Worm (Caenorhabditis elegans) whole organism, L4 larva: Measurements from ENCODE around the gene srsx-33.

ENCODE experiments used
- F10B5.3 ChIP-seq: sonication (generic microtip); optimal IDR thresholded peaks from 2 replicates; lab custom pipeline; 2016; ENCODE audit warnings: mild to moderate bottlenecking, missing genetic modification characterization, missing compliant biosample characterization
- Y5F2A.4 ChIP-seq: fragments of 200-800 bp; sonication (Bioruptor generic); optimal IDR thresholded peaks from 2 replicates; lab custom pipeline; 2018; ENCODE audit warnings: mild to moderate bottlenecking, missing genetic modification characterization, missing compliant biosample characterization
- ceh-20 ChIP-seq: fragments of 200-800 bp; sonication (Bioruptor generic); IDR thresholded peaks from 2 replicates; pipeline ENCODE4 v1.3.6; 2022; ENCODE audit warnings: missing genetic modification reagents, missing genetic modification characterization, missing compliant biosample characterization
- ceh-28 ChIP-seq: fragments of 150-350 bp; optimal IDR thresholded peaks from 2 replicates; lab custom pipeline; 2014; ENCODE audit warnings: missing biosample characterization, missing genetic modification reagents, missing genetic modification characterization
- ceh-44 ChIP-seq: fragments of 200-800 bp; sonication (Bioruptor generic); IDR thresholded peaks from 2 replicates; pipeline ENCODE4 v1.3.6; 2022; ENCODE audit warnings: missing genetic modification reagents, missing genetic modification characterization, missing compliant biosample characterization
- ces-1 ChIP-seq: fragments of 150-350 bp; sonication (generic microtip); optimal IDR thresholded peaks from 4 replicates; lab custom pipeline; 2014; ENCODE audit warnings: missing biosample characterization, missing genetic modification reagents, missing genetic modification characterization
- daf-12 ChIP-seq: fragments of 150-350 bp; optimal IDR thresholded peaks from 2 replicates; lab custom pipeline; 2014; ENCODE audit warnings: missing biosample characterization, missing genetic modification reagents, missing genetic modification characterization
- daf-16 ChIP-seq, 3 experiments: sonication (generic microtip); optimal IDR thresholded peaks; 2 replicates each; lab custom pipeline; 2016 to 2017; ENCODE audit warnings: missing genetic modification characterization in 3 of 3, missing genetic modification reagents in 3 of 3, mild to moderate bottlenecking in 2 of 3, missing compliant biosample characterization in 2 of 3, missing biosample characterization in 1 of 3, moderate library complexity in 1 of 3
- daf-19 ChIP-seq: fragments of 200-800 bp; sonication (Bioruptor generic); conservative IDR thresholded peaks from 2 replicates; pipeline ENCODE4 v1.3.6; 2022; ENCODE audit warnings: missing genetic modification characterization, missing compliant biosample characterization
- daf-8 ChIP-seq: fragments of 200-800 bp; sonication (Bioruptor generic); IDR thresholded peaks from 2 replicates; pipeline ENCODE4 v1.3.6; 2022; ENCODE audit warnings: missing genetic modification characterization, missing compliant biosample characterization
- dpl-1 ChIP-seq: fragments of 150-350 bp; optimal IDR thresholded peaks from 2 replicates; lab custom pipeline; 2014; ENCODE audit warnings: missing biosample characterization, missing genetic modification reagents, missing genetic modification characterization
- egl-27 ChIP-seq: sonication (generic microtip); optimal IDR thresholded peaks from 3 replicates; lab custom pipeline; 2017; ENCODE audit warnings: missing biosample characterization, missing genetic modification reagents, missing genetic modification characterization
- hlh-11 ChIP-seq: fragments of 200-800 bp; sonication (Bioruptor generic); optimal IDR thresholded peaks from 2 replicates; lab custom pipeline; 2018; ENCODE audit warnings: mild to moderate bottlenecking, missing genetic modification characterization, missing compliant biosample characterization
- lin-13 ChIP-seq: fragments of 150-350 bp; optimal IDR thresholded peaks from 2 replicates; lab custom pipeline; 2014; ENCODE audit warnings: missing biosample characterization, missing genetic modification reagents, missing genetic modification characterization
- lin-39 ChIP-seq: fragments of 150-350 bp; optimal IDR thresholded peaks from 2 replicates; lab custom pipeline; 2014; ENCODE audit warnings: missing biosample characterization, missing genetic modification reagents, missing genetic modification characterization
- lsy-2 ChIP-seq, 2 experiments: fragments of 150-350 bp in 1 of 2; sonication (generic microtip) in 1 of 2; optimal IDR thresholded peaks; 2 replicates each; lab custom pipeline; 2014 to 2017; ENCODE audit warnings: missing biosample characterization in 2 of 2, missing genetic modification characterization in 2 of 2
- mxl-3 ChIP-seq: fragments of 200-800 bp; sonication (Bioruptor generic); optimal IDR thresholded peaks from 2 replicates; lab custom pipeline; 2018; ENCODE audit warnings: mild to moderate bottlenecking, missing genetic modification characterization, missing compliant biosample characterization
- nhr-111 ChIP-seq: fragments of 200-800 bp; sonication (Bioruptor generic); optimal IDR thresholded peaks from 2 replicates; lab custom pipeline; 2018; ENCODE audit warnings: mild to moderate bottlenecking, missing genetic modification characterization, missing compliant biosample characterization
- nhr-28 ChIP-seq: fragments of 150-350 bp; optimal IDR thresholded peaks from 2 replicates; lab custom pipeline; 2014; ENCODE audit warnings: missing biosample characterization, missing genetic modification characterization
- nhr-41 ChIP-seq: fragments of 200-800 bp; sonication (Bioruptor generic); IDR thresholded peaks from 2 replicates; pipeline ENCODE4 v1.3.6; 2022; ENCODE audit warnings: missing genetic modification reagents, missing genetic modification characterization, missing compliant biosample characterization
- nhr-77 ChIP-seq: fragments of 150-350 bp; optimal IDR thresholded peaks from 2 replicates; lab custom pipeline; 2014; ENCODE audit warnings: missing biosample characterization, missing genetic modification characterization
- php-3 ChIP-seq: fragments of 200-800 bp; sonication (Bioruptor generic); IDR thresholded peaks from 2 replicates; pipeline ENCODE4 v1.3.6; 2022; ENCODE audit warnings: missing genetic modification reagents, missing genetic modification characterization, missing compliant biosample characterization
- pqm-1 ChIP-seq: sonication (generic microtip); optimal IDR thresholded peaks from 2 replicates; lab custom pipeline; 2017; ENCODE audit warnings: missing biosample characterization, missing genetic modification characterization
- sdz-12 ChIP-seq: fragments of 200-800 bp; sonication (Bioruptor generic); optimal IDR thresholded peaks from 2 replicates; lab custom pipeline; 2018; ENCODE audit warnings: mild to moderate bottlenecking, missing genetic modification characterization, missing compliant biosample characterization
- skn-1 ChIP-seq: fragments of 150-350 bp; optimal IDR thresholded peaks from 2 replicates; lab custom pipeline; 2014; ENCODE audit warnings: missing biosample characterization, missing genetic modification characterization
- spr-3 ChIP-seq: fragments of 200-800 bp; sonication (Bioruptor generic); optimal IDR thresholded peaks from 2 replicates; lab custom pipeline; 2018; ENCODE audit warnings: mild to moderate bottlenecking, missing genetic modification characterization, missing compliant biosample characterization
- unc-130 ChIP-seq: sonication (generic microtip); optimal IDR thresholded peaks from 2 replicates; lab custom pipeline; 2016; ENCODE audit warnings: missing genetic modification reagents, missing genetic modification characterization, missing compliant biosample characterization
- unc-39 ChIP-seq: sonication (generic microtip); optimal IDR thresholded peaks from 2 replicates; lab custom pipeline; 2017; ENCODE audit warnings: missing biosample characterization, missing genetic modification characterization
- unc-62 ChIP-seq, 3 experiments: fragments of 150-350 bp in 1 of 3; sonication (generic microtip); optimal IDR thresholded peaks in 2 of 3; peaks in 1 of 3; 1 replicate in 1 of 3; 2 replicates in 2 of 3; lab custom pipeline; 2014 to 2017; ENCODE audit warnings: missing biosample characterization in 3 of 3, missing genetic modification characterization in 3 of 3, missing genetic modification reagents in 3 of 3, missing genotype in 1 of 3
- zag-1 ChIP-seq: fragments of 150-350 bp; optimal IDR thresholded peaks from 2 replicates; lab custom pipeline; 2014; ENCODE audit warnings: missing biosample characterization, missing genetic modification characterization
- zfp-3 ChIP-seq: fragments of 200-800 bp; sonication (Bioruptor generic); conservative IDR thresholded peaks from 2 replicates; pipeline ENCODE4 v1.3.6; 2022; ENCODE audit warnings: missing genetic modification reagents, missing genetic modification characterization, missing compliant biosample characterization
- zip-11 ChIP-seq: fragments of 200-800 bp; sonication (Bioruptor generic); IDR thresholded peaks from 2 replicates; pipeline ENCODE4 v1.3.6; 2022; ENCODE audit warnings: missing genetic modification characterization, missing compliant biosample characterization
- zip-2 ChIP-seq: fragments of 150-350 bp; optimal IDR thresholded peaks from 2 replicates; lab custom pipeline; 2014; ENCODE audit warnings: missing biosample characterization, missing genetic modification characterization
- ztf-7 ChIP-seq: fragments of 150-350 bp; optimal IDR thresholded peaks from 2 replicates; lab custom pipeline; 2014; ENCODE audit warnings: missing biosample characterization, missing genetic modification characterization

Gene srsx-33

ce11 chrV:11211323-11211722, 41.0 kb downstream of the srsx-33 start:
- no peak for TF ChIP-seq lin-39 (tag; lab: Kevin White, UChicago)
- no peak for TF ChIP-seq daf-12 (tag; lab: Kevin White, UChicago)
- no peak for TF ChIP-seq zip-2 (tag; lab: Kevin White, UChicago)
- TF ChIP-seq daf-19 (GFP tag; lab: Robert Waterston, UW): no peak
- TF ChIP-seq unc-62 (GFP tag; optimal IDR thresholded peaks at IDR 0.05 in 1 of 2; lab: Kevin White, UChicago): peak in 1 of 2 experiments; percentile 44
- TF ChIP-seq unc-62 (tag; optimal IDR thresholded peaks at IDR 0.05; lab: Kevin White, UChicago): no peak
- TF ChIP-seq dpl-1 (GFP tag; lab: Kevin White, UChicago): no peak
- TF ChIP-seq Y5F2A.4 (GFP tag; lab: Kevin White, UChicago): no peak
- TF ChIP-seq lin-13 (GFP tag; lab: Kevin White, UChicago): no peak
- no peak for TF ChIP-seq mxl-3 (GFP tag; lab: Kevin White, UChicago)

DNA sequence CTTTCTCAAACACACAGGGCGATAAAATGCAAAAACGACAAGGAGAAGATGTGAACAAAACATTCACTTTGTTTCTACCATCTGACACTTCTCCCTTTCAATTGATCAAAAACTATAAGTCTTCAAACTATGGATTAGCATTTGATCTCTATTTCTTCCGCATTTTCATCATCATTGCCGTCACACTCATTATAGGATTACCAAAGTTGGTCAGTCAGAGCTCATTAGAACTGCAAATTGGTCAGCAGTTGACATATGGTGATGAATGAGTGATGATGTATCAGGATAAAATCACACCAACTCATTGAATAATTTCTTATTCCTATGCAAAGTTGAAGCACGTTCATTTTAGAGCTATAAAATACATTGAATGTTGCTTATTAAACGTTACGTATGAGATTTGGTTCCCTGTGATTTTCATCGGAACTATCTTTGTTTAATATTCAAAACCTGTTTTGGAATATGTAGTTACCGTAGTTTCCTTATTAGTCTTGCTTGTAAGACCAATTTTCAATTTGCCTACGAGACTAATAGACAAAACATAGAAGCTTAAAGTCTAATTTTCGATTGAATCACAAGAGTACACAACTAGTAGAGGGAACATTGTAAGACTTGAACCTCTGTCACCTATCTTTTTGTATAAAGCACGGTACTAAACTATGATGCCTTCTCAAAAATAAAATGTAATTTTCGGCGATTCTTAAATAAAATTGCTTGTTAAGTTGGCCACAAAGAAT, 42.7 kb downstream of the srsx-33 start:
- TF ChIP-seq unc-130: no peak
- TF ChIP-seq unc-62 (GFP tag; optimal IDR thresholded peaks at IDR 0.05 in 1 of 2; lab: Kevin White, UChicago): peak in 1 of 2 experiments; percentile 92
- TF ChIP-seq unc-62 (tag; optimal IDR thresholded peaks at IDR 0.05; lab: Kevin White, UChicago): no peak

- TF ChIP-seq sdz-12 (GFP tag; lab: Kevin White, UChicago) (no peak), egl-27 (tag; lab: Kevin White, UChicago) (no peak), lin-13 (GFP tag; lab: Kevin White, UChicago) (no peak), nhr-77 (tag; lab: Kevin White, UChicago) (no peak), Y5F2A.4 (GFP tag; lab: Kevin White, UChicago) (no peak), php-3 (GFP tag; lab: Robert Waterston, UW) (no peak), zip-2 (tag; lab: Kevin White, UChicago) (no peak), ces-1 (GFP tag; lab: Kevin White, UChicago) (no peak), ceh-44 (GFP tag; lab: Robert Waterston, UW) (no peak), lsy-2 (tag; optimal IDR thresholded peaks at IDR 0.05; lab: Kevin White, UChicago) (no peak), ceh-28 (tag; lab: Kevin White, UChicago) (no peak), spr-3 (no peak), unc-62 (GFP tag; optimal IDR thresholded peaks at IDR 0.05 in 1 of 2; lab: Kevin White, UChicago) (no peak), unc-62 (tag; optimal IDR thresholded peaks at IDR 0.05; lab: Kevin White, UChicago) (no peak), F10B5.3 (tag; lab: Kevin White, UChicago) (no peak), zip-11 (GFP tag; lab: Robert Waterston, UW) (no peak)
Observed at ce11 chrV:11206467-11206866, 45.9 kb downstream of the srsx-33 start.

ce11 chrV:11204452-11204851, 47.9 kb downstream of the srsx-33 start:
- TF ChIP-seq daf-8 (GFP tag; lab: Robert Waterston, UW) (no peak), nhr-41 (GFP tag; lab: Robert Waterston, UW) (no peak), unc-39 (tag; lab: Kevin White, UChicago) (no peak), unc-62 (GFP tag; optimal IDR thresholded peaks at IDR 0.05 in 1 of 2; lab: Kevin White, UChicago) (peak in 1 of 2 experiments; percentile 58), unc-62 (tag; optimal IDR thresholded peaks at IDR 0.05; lab: Kevin White, UChicago) (no peak)
- TF ChIP-seq, all 104 proteins: peak for 1

ce11 chrV:11201826-11202565, 50.3 kb downstream of the srsx-33 start, which contains the start of gene K10D6.4:
TSS of gene K10D6.4 (plus strand) at chrV:11201925.
- TF ChIP-seq zfp-3 (GFP tag; lab: Robert Waterston, UW): no peak
- peak; percentile 90 for TF ChIP-seq php-3 (GFP tag; lab: Robert Waterston, UW)
- peak; percentile 22 for TF ChIP-seq hlh-11 (tag; lab: Kevin White, UChicago)
- peak; percentile 59 for TF ChIP-seq pqm-1 (tag; lab: Kevin White, UChicago)
- no peak for TF ChIP-seq Y5F2A.4 (GFP tag; lab: Kevin White, UChicago)
- 0 out of 2 replicates have a peak, but pooled peaks have one; percentile 53 for TF ChIP-seq ceh-20
- no peak for TF ChIP-seq skn-1 (tag; lab: Kevin White, UChicago)
- TF ChIP-seq nhr-111: no peak
- TF ChIP-seq nhr-28 (tag; lab: Kevin White, UChicago): peak; percentile 60
- TF ChIP-seq zag-1 (tag; lab: Kevin White, UChicago): no peak
- no peak for TF ChIP-seq ztf-7
- no peak for TF ChIP-seq daf-16 (GFP tag; optimal IDR thresholded peaks at IDR 0.05; lab: Kevin White, UChicago)
- peak; percentile 47 for TF ChIP-seq daf-16 (tag; optimal IDR thresholded peaks at IDR 0.05; lab: Kevin White, UChicago)
